Worm (Caenorhabditis elegans): ENCODE results near the gene C50H2.13.

ce11 chrV:9943039-9943438 lies 16.7 kb downstream of the C50H2.13 start, which contains the start of gene fipr-12:
- TF ChIP-seq him-1 (tag; optimal IDR thresholded peaks at IDR 0.05): no peak
- TF ChIP-seq W03F9.2 (tag; optimal IDR thresholded peaks at IDR 0.05): no peak
- no peak for TF ChIP-seq dao-5 (tag; optimal IDR thresholded peaks at IDR 0.05)

All from whole organism, L4/young adult.